Fruit fly (Drosophila melanogaster) whole organism, embryonic: ENCODE data around the gene isoQC.

Source experiments
- Asciz ChIP-seq: fragments of 200-800 bp; sonication (Bioruptor generic); optimal IDR thresholded peaks from 2 replicates; lab custom pipeline; 2017; ENCODE audit warnings: missing biosample characterization, mild to moderate bottlenecking, missing genetic modification characterization, missing genetic modification reagents
- CG10267 ChIP-seq: fragments of 200-800 bp; sonication (Bioruptor generic); optimal IDR thresholded peaks from 2 replicates; lab custom pipeline; 2018; ENCODE audit warnings: missing biosample characterization, mild to moderate bottlenecking, missing genetic modification characterization, moderate library complexity
- CG10462 ChIP-seq: fragments of 200-800 bp; sonication (Bioruptor generic); optimal IDR thresholded peaks from 2 replicates; lab custom pipeline; 2016; ENCODE audit warnings: missing biosample characterization, missing genetic modification characterization
- CG12391 ChIP-seq: fragments of 200-800 bp; sonication (Bioruptor generic); optimal IDR thresholded peaks from 3 replicates; lab custom pipeline; 2018; ENCODE audit warnings: missing biosample characterization, mild to moderate bottlenecking, missing genetic modification characterization, moderate library complexity
- CG12659 ChIP-seq: fragments of 200-800 bp; sonication (Bioruptor generic); optimal IDR thresholded peaks from 3 replicates; lab custom pipeline; 2017; ENCODE audit warnings: mild to moderate bottlenecking, missing biosample characterization, missing genetic modification reagents, missing genetic modification characterization
- CG14050 ChIP-seq: fragments of 200-800 bp; sonication (Bioruptor generic); IDR thresholded peaks from 3 replicates; pipeline ENCODE4 v1.3.6; 2022; ENCODE audit warnings: missing biosample characterization, missing genetic modification characterization
- CG15073 ChIP-seq: fragments of 200-800 bp; sonication (Bioruptor generic); optimal IDR thresholded peaks from 2 replicates; lab custom pipeline; 2016; ENCODE audit warnings: missing biosample characterization, missing genetic modification characterization
- CG15269 ChIP-seq: fragments of 200-800 bp; sonication (Bioruptor generic); optimal IDR thresholded peaks from 2 replicates; lab custom pipeline; 2018; ENCODE audit warnings: missing biosample characterization, mild to moderate bottlenecking, missing genetic modification characterization, moderate library complexity
- CG16863 ChIP-seq: fragments of 200-800 bp; sonication (Bioruptor generic); optimal IDR thresholded peaks from 3 replicates; lab custom pipeline; 2016; ENCODE audit warnings: missing biosample characterization, missing genetic modification characterization
- CG18599 ChIP-seq: fragments of 200-800 bp; sonication (Bioruptor generic); optimal IDR thresholded peaks from 3 replicates; lab custom pipeline; 2017; ENCODE audit warnings: missing biosample characterization, missing genetic modification characterization, mild to moderate bottlenecking, moderate library complexity, missing genetic modification reagents
- CG30431 ChIP-seq: fragments of 200-800 bp; sonication (Bioruptor generic); optimal IDR thresholded peaks from 2 replicates; lab custom pipeline; 2017; ENCODE audit warnings: missing biosample characterization, missing genetic modification characterization
- CG32532 ChIP-seq: fragments of 200-800 bp; sonication (Bioruptor generic); IDR thresholded peaks from 2 replicates; pipeline ENCODE4 v1.3.6; 2022; ENCODE audit warnings: missing biosample characterization, missing genetic modification characterization
- CG32767 ChIP-seq: fragments of 200-800 bp; sonication (Bioruptor generic); IDR thresholded peaks from 2 replicates; pipeline ENCODE4 v1.3.6; 2022; ENCODE audit warnings: missing biosample characterization, missing genetic modification characterization
- CG34376 ChIP-seq: fragments of 200-800 bp; sonication (Bioruptor generic); optimal IDR thresholded peaks from 2 replicates; lab custom pipeline; 2018; ENCODE audit warnings: missing biosample characterization, mild to moderate bottlenecking, missing genetic modification characterization
- CG3995 ChIP-seq: fragments of 200-800 bp; sonication (Bioruptor generic); optimal IDR thresholded peaks from 3 replicates; lab custom pipeline; 2016; ENCODE audit warnings: missing biosample characterization, missing genetic modification characterization
- CG6175 ChIP-seq: fragments of 200-800 bp; sonication (Bioruptor generic); IDR thresholded peaks from 3 replicates; pipeline ENCODE4 v1.3.6; 2022; ENCODE audit warnings: missing biosample characterization, missing genetic modification characterization
- CG6272 ChIP-seq: fragments of 200-800 bp; sonication (Bioruptor generic); IDR thresholded peaks from 2 replicates; pipeline ENCODE4 v1.3.6; 2022; ENCODE audit warnings: missing biosample characterization, missing genetic modification characterization
- CG7271 ChIP-seq: fragments of 200-800 bp; sonication (Bioruptor generic); optimal IDR thresholded peaks from 2 replicates; lab custom pipeline; 2018; ENCODE audit warnings: missing biosample characterization, mild to moderate bottlenecking, missing genetic modification characterization, moderate library complexity
- CG7987 ChIP-seq: fragments of 200-800 bp; sonication (Bioruptor generic); optimal IDR thresholded peaks from 2 replicates; lab custom pipeline; 2018; ENCODE audit warnings: missing biosample characterization, mild to moderate bottlenecking, missing genetic modification characterization, moderate library complexity
- CG8290 ChIP-seq, 3 experiments: fragments of 200-800 bp; sonication (Bioruptor generic); optimal IDR thresholded peaks; 2 replicates each; lab custom pipeline; 2016 to 2019; ENCODE audit warnings: missing biosample characterization in 3 of 3, missing genetic modification characterization in 3 of 3, mild to moderate bottlenecking in 2 of 3, moderate library complexity in 1 of 3
- CG9727 ChIP-seq: fragments of 200-800 bp; sonication (Bioruptor generic); optimal IDR thresholded peaks from 3 replicates; lab custom pipeline; 2017; ENCODE audit warnings: missing biosample characterization, mild to moderate bottlenecking, missing genetic modification characterization
- CoRest ChIP-seq: fragments of 200-800 bp; sonication (Bioruptor generic); optimal IDR thresholded peaks from 3 replicates; lab custom pipeline; 2018; ENCODE audit warnings: missing biosample characterization, mild to moderate bottlenecking, missing genetic modification characterization, moderate library complexity
- D ChIP-seq, 2 experiments: fragments of 200-800 bp in 1 of 2; fragments of >200 bp in 1 of 2; sonication (Bioruptor generic) in 1 of 2; optimal IDR thresholded peaks; 2 replicates in 1 of 2; 3 replicates in 1 of 2; lab custom pipeline; 2017; ENCODE audit warnings: mild to moderate bottlenecking in 1 of 2, missing biosample characterization in 1 of 2, missing genetic modification characterization in 1 of 2, missing genetic modification reagents in 1 of 2
- D19B ChIP-seq: fragments of 200-800 bp; sonication (Bioruptor generic); optimal IDR thresholded peaks from 2 replicates; lab custom pipeline; 2017; ENCODE audit warnings: missing biosample characterization, mild to moderate bottlenecking, missing genetic modification characterization
- Doc2 ChIP-seq: fragments of 200-800 bp; sonication (Bioruptor generic); IDR thresholded peaks from 2 replicates; pipeline ENCODE4 v1.3.6; 2022; ENCODE audit warnings: missing biosample characterization, missing genetic modification characterization
- E2f1 ChIP-seq: fragments of 200-800 bp; sonication (Bioruptor generic); IDR thresholded peaks from 2 replicates; pipeline ENCODE4 v1.3.6; 2022; ENCODE audit warnings: missing biosample characterization, missing genetic modification characterization
- Eip74EF ChIP-seq, 2 experiments: fragments of 200-800 bp in 1 of 2; fragments of >200 bp in 1 of 2; sonication (Bioruptor generic) in 1 of 2; optimal IDR thresholded peaks; 2 replicates each; lab custom pipeline; 2017 to 2019; ENCODE audit warnings: missing biosample characterization in 2 of 2, missing genetic modification characterization in 2 of 2, mild to moderate bottlenecking in 1 of 2, moderate library complexity in 1 of 2
- Gsc ChIP-seq: fragments of 200-800 bp; sonication (Bioruptor generic); IDR thresholded peaks from 2 replicates; pipeline ENCODE4 v1.3.6; 2022; ENCODE audit warnings: missing biosample characterization, missing genetic modification characterization
- HHEX ChIP-seq: fragments of 200-800 bp; sonication (Bioruptor generic); optimal IDR thresholded peaks from 3 replicates; lab custom pipeline; 2017; ENCODE audit warnings: missing biosample characterization, mild to moderate bottlenecking, missing genetic modification characterization, missing genetic modification reagents
- Hsf ChIP-seq: fragments of 200-800 bp; sonication (Bioruptor generic); optimal IDR thresholded peaks from 3 replicates; lab custom pipeline; 2016; ENCODE audit warnings: missing biosample characterization, missing genetic modification characterization
- Jarid2 ChIP-seq: fragments of 200-800 bp; sonication (Bioruptor generic); optimal IDR thresholded peaks from 3 replicates; lab custom pipeline; 2017; ENCODE audit warnings: mild to moderate bottlenecking, missing biosample characterization, missing genetic modification reagents, missing genetic modification characterization
- MTF-1 ChIP-seq: fragments of 200-800 bp; sonication (Bioruptor generic); optimal IDR thresholded peaks from 2 replicates; lab custom pipeline; 2018; ENCODE audit warnings: missing biosample characterization, mild to moderate bottlenecking, missing genetic modification characterization, borderline replicate concordance
- Meics ChIP-seq: fragments of 200-800 bp; sonication (Bioruptor generic); optimal IDR thresholded peaks from 2 replicates; lab custom pipeline; 2017; ENCODE audit warnings: missing biosample characterization, mild to moderate bottlenecking, missing genetic modification characterization
- Oli ChIP-seq: fragments of 200-800 bp; sonication (Bioruptor generic); optimal IDR thresholded peaks from 2 replicates; lab custom pipeline; 2018; ENCODE audit warnings: missing biosample characterization, mild to moderate bottlenecking, missing genetic modification characterization, moderate library complexity
- Rfx ChIP-seq: fragments of 200-800 bp; sonication (Bioruptor generic); IDR thresholded peaks from 2 replicates; pipeline ENCODE4 v1.3.6; 2022; ENCODE audit warnings: missing biosample characterization, missing genetic modification characterization
- chinmo ChIP-seq: fragments of 200-800 bp; sonication (Bioruptor generic); IDR thresholded peaks from 4 replicates; pipeline ENCODE4 v1.3.6; 2022; ENCODE audit warnings: missing biosample characterization, missing genetic modification characterization; ENCODE audit not compliant: partially characterized antibody
- dimm ChIP-seq: fragments of 200-800 bp; sonication (Bioruptor generic); IDR thresholded peaks from 2 replicates; pipeline ENCODE4 v1.3.6; 2022; ENCODE audit warnings: missing biosample characterization, missing genetic modification characterization
- ems ChIP-seq: fragments of 200-800 bp; sonication (Bioruptor generic); optimal IDR thresholded peaks from 3 replicates; lab custom pipeline; 2016; ENCODE audit warnings: missing biosample characterization, missing genetic modification characterization
- esg ChIP-seq: fragments of 200-800 bp; sonication (Bioruptor generic); conservative IDR thresholded peaks from 2 replicates; pipeline ENCODE4 v1.3.6; 2022; ENCODE audit warnings: missing biosample characterization, missing genetic modification characterization
- mirr ChIP-seq: fragments of 200-800 bp; sonication (Bioruptor generic); optimal IDR thresholded peaks from 3 replicates; lab custom pipeline; 2018; ENCODE audit warnings: missing biosample characterization, mild to moderate bottlenecking, missing genetic modification characterization
- nerfin-1 ChIP-seq: fragments of 200-800 bp; sonication (Bioruptor generic); optimal IDR thresholded peaks from 3 replicates; lab custom pipeline; 2019; ENCODE audit warnings: missing biosample characterization, mild to moderate bottlenecking, missing genetic modification characterization, moderate library complexity
- otp ChIP-seq: fragments of 200-800 bp; sonication (Bioruptor generic); IDR thresholded peaks from 3 replicates; pipeline ENCODE4, ENCODE4 v1.3.6; 2022; ENCODE audit warnings: missing biosample characterization, missing genetic modification characterization
- rib ChIP-seq: fragments of 200-800 bp; sonication (Bioruptor generic); IDR thresholded peaks from 2 replicates; pipeline ENCODE4 v1.3.6; 2022; ENCODE audit warnings: missing biosample characterization, missing genetic modification characterization
- sens ChIP-seq: fragments of 200-800 bp; sonication (Bioruptor generic); peaks from one replicate; lab custom pipeline; 2016; ENCODE audit warnings: missing biosample characterization, missing genetic modification characterization
- sisA ChIP-seq: fragments of 200-800 bp; sonication (Bioruptor generic); IDR thresholded peaks from 2 replicates; pipeline ENCODE4 v1.3.6; 2022; ENCODE audit warnings: missing biosample characterization, missing genetic modification characterization
- sug ChIP-seq: fragments of 200-800 bp; optimal IDR thresholded peaks from 2 replicates; lab custom pipeline; 2019; ENCODE audit warnings: missing biosample characterization, mild to moderate bottlenecking, missing genetic modification characterization, moderate library complexity
- toy ChIP-seq: fragments of 200-800 bp; sonication (Bioruptor generic); IDR thresholded peaks from 2 replicates; pipeline ENCODE4 v1.3.6; 2022; ENCODE audit warnings: missing biosample characterization, missing genetic modification characterization

isoQC gene

dm6 chr3L:20473021-20473799 lies 1.1 kb upstream of the isoQC start, which contains the start of the genes CG32428 and CG5969 (continued):
- no peak for TF ChIP-seq CG15073 (GFP tag; lab: Kevin White, UChicago)
- peak; percentile 12 for TF ChIP-seq CG7271
- peak; percentile 81 for TF ChIP-seq Rfx
- TF ChIP-seq dimm (GFP tag; lab: Robert Waterston, UW) = no peak
- TF ChIP-seq CG10462 (GFP tag; lab: Kevin White, UChicago) = no peak
- TF ChIP-seq Jarid2 (GFP tag; lab: Kevin White, UChicago) = peak; percentile 55
- peak; percentile 64; the same call in 1 of the 4 replicates for TF ChIP-seq chinmo (GFP tag; lab: Robert Waterston, UW)
- TF ChIP-seq CG9727 = peak; percentile 70
- peak; percentile 72 for TF ChIP-seq CG12659 (GFP tag; lab: Kevin White, UChicago)
- peak; percentile 48 for TF ChIP-seq Oli (tag; lab: Kevin White, UChicago)
- peak; percentile 58 for TF ChIP-seq HHEX (GFP tag; lab: Kevin White, UChicago)
- peak; percentile 95 for TF ChIP-seq CG3995 (GFP tag; lab: Kevin White, UChicago)
- no peak for TF ChIP-seq toy (GFP tag; lab: Robert Waterston, UW)
- TF ChIP-seq sug (tag; lab: Kevin White, UChicago) = peak; percentile 58
- peak; percentile 60 for TF ChIP-seq CG10267
- peak; percentile 52 for TF ChIP-seq esg (GFP tag; lab: Robert Waterston, UW)
- TF ChIP-seq CG18599 = peak; percentile 77
- peak; percentile 20 for TF ChIP-seq nerfin-1 (tag; lab: Kevin White, UChicago)
- peak; percentile 79 for TF ChIP-seq Meics
- TF ChIP-seq CG6175 = no peak
- TF ChIP-seq Eip74EF (GFP tag; optimal IDR thresholded peaks at IDR 0.05; lab: Kevin White, UChicago) = peak in 1 of 2 experiments; percentile 11
- TF ChIP-seq D (optimal IDR thresholded peaks at IDR 0.05; lab: Kevin White, UChicago) = peak; percentile 73
- no peak for TF ChIP-seq D (GFP tag; optimal IDR thresholded peaks at IDR 0.05; lab: Kevin White, UChicago)
- no peak for TF ChIP-seq Gsc
- no peak for TF ChIP-seq Asciz (GFP tag; lab: Kevin White, UChicago)
- TF ChIP-seq CG16863 = no peak
- no peak for TF ChIP-seq MTF-1 (GFP tag; lab: Kevin White, UChicago)
- peak; percentile 79 for TF ChIP-seq CoRest (tag; lab: Kevin White, UChicago)
- TF ChIP-seq ems = no peak
- peak; percentile 12 for TF ChIP-seq CG7987 (GFP tag; lab: Kevin White, UChicago)
- no peak for TF ChIP-seq CG32767 (GFP tag; lab: Robert Waterston, UW)
- no peak for TF ChIP-seq CG8290 (GFP tag; optimal IDR thresholded peaks at IDR 0.05; lab: Kevin White, UChicago)
- TF ChIP-seq CG8290 (tag; optimal IDR thresholded peaks at IDR 0.05; lab: Kevin White, UChicago) = peak in 1 of 2 experiments; percentile 58
- peak; percentile 19; the same call in 1 of the 3 replicates for TF ChIP-seq CG14050 (GFP tag; lab: Robert Waterston, UW)
- TF ChIP-seq CG6272 (GFP tag; lab: Robert Waterston, UW) = 0 out of 2 replicates have a peak, but pooled peaks have one; percentile 24
- TF ChIP-seq rib (GFP tag; lab: Robert Waterston, UW) = peak; percentile 77
- peak; percentile 70 for TF ChIP-seq CG15269 (tag; lab: Kevin White, UChicago)
- TF ChIP-seq Doc2 (GFP tag; lab: Robert Waterston, UW) = no peak
- TF ChIP-seq CG30431 (GFP tag; lab: Kevin White, UChicago) = peak; percentile 29
- peak; percentile 24 for TF ChIP-seq D19B (GFP tag; lab: Kevin White, UChicago)
- TF ChIP-seq sisA (GFP tag; lab: Robert Waterston, UW) = peak; percentile 37; the same call in 1 of the 2 replicates
- peak; percentile 79 for TF ChIP-seq CG12391 (tag; lab: Kevin White, UChicago)
- peak; percentile 29 for TF ChIP-seq mirr (GFP tag; lab: Kevin White, UChicago)
- peak; percentile 22 for TF ChIP-seq sens (GFP tag; lab: Kevin White, UChicago)
- TF ChIP-seq CG34376 = peak; percentile 26
- peak; percentile 60; the same call in 1 of the 2 replicates for TF ChIP-seq E2f1 (GFP tag; lab: Robert Waterston, UW)
- no peak for TF ChIP-seq Hsf (GFP tag; lab: Kevin White, UChicago)
- TF ChIP-seq otp (GFP tag; lab: Robert Waterston, UW) = no peak
- peak; percentile 84 for TF ChIP-seq CG32532 (GFP tag; lab: Robert Waterston, UW)
